Fruit fly (Drosophila melanogaster) whole organism, prepupa: ENCODE results near the gene Ir94b.

ENCODE experiments used
- Blimp-1 ChIP-seq: fragments of 200-800 bp; sonication (Bioruptor generic); optimal IDR thresholded peaks from 3 replicates; lab custom pipeline; 2017; ENCODE audit warnings: missing biosample characterization, missing genetic modification characterization, mild to moderate bottlenecking, moderate library complexity, missing genetic modification reagents
- CG3032 ChIP-seq: fragments of 200-800 bp; optimal IDR thresholded peaks from 2 replicates; lab custom pipeline; 2019; ENCODE audit warnings: missing biosample characterization, mild to moderate bottlenecking, missing genetic modification characterization, moderate library complexity
- cyc ChIP-seq: fragments of 200-800 bp; sonication (Bioruptor generic); optimal IDR thresholded peaks from 3 replicates; lab custom pipeline; 2016; ENCODE audit warnings: missing biosample characterization, missing genetic modification characterization
- dsx ChIP-seq: fragments of 200-800 bp; optimal IDR thresholded peaks from 3 replicates; lab custom pipeline; 2019; ENCODE audit warnings: missing biosample characterization, mild to moderate bottlenecking, missing genetic modification characterization, moderate library complexity; ENCODE audit not compliant: poor library complexity, severe bottlenecking
- fd59A ChIP-seq: fragments of 200-800 bp; sonication (Bioruptor generic); optimal IDR thresholded peaks from 2 replicates; lab custom pipeline; 2017; ENCODE audit warnings: missing biosample characterization, mild to moderate bottlenecking, missing genetic modification characterization, missing genetic modification reagents
- net ChIP-seq: fragments of 200-800 bp; sonication (Bioruptor generic); optimal IDR thresholded peaks from 3 replicates; lab custom pipeline; 2016; ENCODE audit warnings: missing biosample characterization, missing genetic modification characterization
- topi ChIP-seq: fragments of 200-800 bp; sonication (Bioruptor generic); optimal IDR thresholded peaks from 3 replicates; lab custom pipeline; 2016; ENCODE audit warnings: missing biosample characterization, missing genetic modification characterization

dm6 chr3R:22148274-22148673 lies 31.2 kb upstream of the Ir94b start:
- TF ChIP-seq dsx (GFP tag; lab: Kevin White, UChicago) (no peak), net (GFP tag; lab: Kevin White, UChicago) (no peak), CG3032 (tag; lab: Kevin White, UChicago) (no peak), cyc (no peak), Blimp-1 (GFP tag; lab: Kevin White, UChicago) (no peak), fd59A (GFP tag; lab: Kevin White, UChicago) (no peak), topi (GFP tag; lab: Kevin White, UChicago) (no peak)
